Worm (Caenorhabditis elegans) whole organism, L4 larva: ENCODE measurements around the gene nsph-1.1.

Experiments
- F10B5.3 ChIP-seq: sonication (generic microtip); optimal IDR thresholded peaks from 2 replicates; lab custom pipeline; 2016; ENCODE audit warnings: mild to moderate bottlenecking, missing genetic modification characterization, missing compliant biosample characterization
- ZK337.2 ChIP-seq: fragments of 200-800 bp; sonication (Bioruptor generic); IDR thresholded peaks from 2 replicates; pipeline ENCODE4 v1.3.6; 2022; ENCODE audit warnings: missing genetic modification reagents, missing genetic modification characterization, missing compliant biosample characterization
- ceh-20 ChIP-seq: fragments of 200-800 bp; sonication (Bioruptor generic); IDR thresholded peaks from 2 replicates; pipeline ENCODE4 v1.3.6; 2022; ENCODE audit warnings: missing genetic modification reagents, missing genetic modification characterization, missing compliant biosample characterization
- ctbp-1 ChIP-seq: fragments of 200-800 bp; sonication (Bioruptor generic); IDR thresholded peaks from 2 replicates; pipeline ENCODE4 v1.3.6; 2022; ENCODE audit warnings: missing genetic modification reagents, missing genetic modification characterization, missing compliant biosample characterization
- lin-39 ChIP-seq: fragments of 150-350 bp; optimal IDR thresholded peaks from 2 replicates; lab custom pipeline; 2014; ENCODE audit warnings: missing biosample characterization, missing genetic modification reagents, missing genetic modification characterization
- mdt-29 ChIP-seq: fragments of 200-800 bp; sonication (Bioruptor generic); IDR thresholded peaks from 2 replicates; pipeline ENCODE4 v1.3.6; 2022; ENCODE audit warnings: missing genetic modification reagents, missing genetic modification characterization, missing compliant biosample characterization
- nhr-237 ChIP-seq: sonication (generic microtip); optimal IDR thresholded peaks from 2 replicates; lab custom pipeline; 2017; ENCODE audit warnings: missing biosample characterization, missing genetic modification characterization
- nhr-42 ChIP-seq: fragments of 200-800 bp; sonication (Bioruptor generic); IDR thresholded peaks from 2 replicates; pipeline ENCODE4 v1.3.6; 2022; ENCODE audit warnings: missing genetic modification characterization, missing compliant biosample characterization

DNA sequence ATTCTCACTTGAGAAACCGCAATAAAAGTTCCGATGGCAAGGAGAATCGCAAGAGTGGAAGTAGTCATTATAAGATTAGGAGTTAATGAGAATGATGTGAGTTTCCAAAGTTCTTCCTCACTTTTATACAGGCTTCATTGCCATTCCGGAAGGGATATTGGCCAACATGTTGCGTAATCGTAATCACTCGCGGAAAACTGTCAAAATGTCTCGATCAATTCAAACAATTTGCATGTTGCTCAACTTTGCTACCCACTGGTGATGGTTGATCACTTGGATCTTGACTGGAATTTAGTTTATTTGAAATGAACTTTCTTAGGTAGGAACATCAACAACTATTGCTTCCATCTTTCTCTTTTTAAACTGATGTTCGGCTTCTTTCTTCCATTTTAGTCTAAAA is 29.1 kb upstream of the nsph-1.1 start, which contains the start of gene idpb-4:
- TF ChIP-seq ctbp-1 (GFP tag; lab: Robert Waterston, UW) (no peak), F10B5.3 (no peak), ZK337.2 (GFP tag; lab: Robert Waterston, UW) (no peak), lin-39 (tag; lab: Kevin White, UChicago) (no peak), nhr-42 (GFP tag; lab: Robert Waterston, UW) (no peak), nhr-237 (no peak), ceh-20 (GFP tag; lab: Robert Waterston, UW) (no peak), mdt-29 (GFP tag; lab: Robert Waterston, UW) (no peak)
